Worm (Caenorhabditis elegans): ENCODE data around the gene set-5.

Gene set-5

ce11 chrV:14726596-14726995 is 27.8 kb downstream of the set-5 start, which contains the start of gene Y50E8A.1:
TSS of gene Y50E8A.1 (plus strand) at chrV:14726896.
- TF ChIP-seq ceh-88 (GFP tag; IDR thresholded peaks at IDR 0.05) (no peak), egl-13 (tag; optimal IDR thresholded peaks at IDR 0.05) (no peak), dsc-1 (tag; optimal IDR thresholded peaks at IDR 0.05) (no peak), nhr-12 (tag; optimal IDR thresholded peaks at IDR 0.05) (no peak), lin-39 (tag; optimal IDR thresholded peaks at IDR 0.05) (no peak), sup-37 (GFP tag; optimal IDR thresholded peaks at IDR 0.05) (no peak), unc-62 (GFP tag; optimal IDR thresholded peaks at IDR 0.05) (no peak), pqm-1 (tag; optimal IDR thresholded peaks at IDR 0.05) (no peak), tbx-2 (tag; optimal IDR thresholded peaks at IDR 0.05) (no peak), ceh-90 (tag; optimal IDR thresholded peaks at IDR 0.05) (no peak), ama-1 (optimal IDR thresholded peaks at IDR 0.05) (no peak), zag-1 (tag; optimal IDR thresholded peaks at IDR 0.05) (no peak), Y116A8C.19 (tag; optimal IDR thresholded peaks at IDR 0.05; ENCODE audit: borderline replicate concordance) (no peak), swsn-7 (tag; optimal IDR thresholded peaks at IDR 0.05) (no peak)

DNA sequence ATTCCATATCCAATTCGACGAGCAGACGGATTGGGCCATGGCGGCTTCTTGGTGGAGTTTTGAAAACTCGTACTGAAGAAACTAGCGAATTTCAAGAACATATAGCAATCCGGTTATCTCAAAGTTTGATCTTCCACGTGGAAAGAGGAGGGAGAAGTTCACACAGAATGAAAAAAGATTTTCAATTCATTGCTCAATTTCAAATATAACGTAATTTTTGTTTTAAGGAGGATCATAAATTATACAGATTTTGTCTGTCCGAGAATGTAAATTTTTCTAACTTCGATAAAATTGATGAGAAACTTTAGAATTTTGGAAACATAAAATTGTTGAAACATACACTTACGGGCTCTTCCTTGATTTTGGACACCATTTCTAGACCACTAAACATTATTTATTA is 30.0 kb downstream of the set-5 start, which contains the start of gene Y50E8A.2:
Gene Y50E8A.2 (minus strand): TSS at position 101 of the 400 bp plus-strand sequence.
- no peak for TF ChIP-seq hpl-2 (GFP tag; optimal IDR thresholded peaks at IDR 0.05)
- TF ChIP-seq efl-1 (optimal IDR thresholded peaks at IDR 0.05): no peak
- TF ChIP-seq efl-1 (GFP tag; optimal IDR thresholded peaks at IDR 0.05 in 1 of 2): peak in 1 of 2 experiments; percentile 35
- TF ChIP-seq C34B4.2 (tag; optimal IDR thresholded peaks at IDR 0.05): no peak
- no peak for TF ChIP-seq unc-30 (tag; optimal IDR thresholded peaks at IDR 0.05)
- no peak for TF ChIP-seq mab-9 (GFP tag; IDR thresholded peaks at IDR 0.05)

DNA sequence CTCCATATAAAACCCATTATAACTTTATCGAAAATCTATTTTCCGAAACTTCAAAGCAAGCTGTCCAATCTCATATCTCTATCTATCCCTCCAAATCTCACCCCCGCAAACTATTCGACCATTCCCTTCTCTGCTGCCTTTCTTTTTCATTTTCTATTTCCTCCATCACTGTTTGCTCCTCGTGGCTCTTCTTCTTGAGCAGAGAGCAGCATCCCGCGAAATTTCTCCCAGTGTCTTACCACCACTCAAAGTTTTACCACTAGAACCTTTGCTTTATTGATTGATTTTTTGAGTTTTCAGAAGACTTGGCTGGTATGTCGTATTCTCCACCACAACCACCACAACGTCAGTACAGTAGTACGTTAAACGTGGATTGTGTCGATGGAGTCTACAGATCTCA is 30.6 kb downstream of the set-5 start, which contains the start of gene oig-3:
Gene oig-3 (plus strand): TSS at position 301 of the 400 bp plus-strand sequence.
- TF ChIP-seq egl-13 (tag; optimal IDR thresholded peaks at IDR 0.05) (no peak), ceh-90 (tag; optimal IDR thresholded peaks at IDR 0.05) (no peak)

DNA sequence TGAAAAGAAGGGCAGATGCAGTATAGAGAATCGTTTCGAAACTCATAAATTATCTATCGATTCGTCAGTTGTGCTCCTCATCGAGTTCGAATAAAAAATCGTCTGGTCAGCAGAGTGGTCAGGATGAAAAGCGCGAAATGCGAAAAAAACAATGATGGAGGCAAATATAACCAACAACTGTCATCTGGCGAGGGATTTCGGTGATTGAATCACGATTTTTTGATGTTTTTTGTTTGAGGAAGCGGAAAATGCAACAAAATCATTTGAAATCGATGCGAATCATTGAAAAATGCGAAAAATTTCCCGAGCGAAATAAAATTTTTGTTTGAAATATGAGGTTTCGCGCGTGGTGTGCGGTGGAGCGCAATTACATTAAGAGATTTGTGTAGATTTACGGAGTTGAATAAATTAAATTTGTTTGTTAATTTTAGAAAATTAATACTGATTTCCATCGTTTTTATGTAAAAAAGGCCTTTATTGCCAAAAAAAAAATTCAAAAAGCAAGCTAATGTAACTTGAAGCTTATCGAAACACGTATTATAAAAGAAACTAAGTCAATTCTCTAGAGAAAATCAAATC is 35.5 kb downstream of the set-5 start, which contains the start of gene unc-61:
Gene unc-61 (minus strand): TSS at position 51 of the 579 bp plus-strand sequence.
- no peak for TF ChIP-seq nhr-84 (tag; optimal IDR thresholded peaks at IDR 0.05)
- peak in 1 of 6 experiments; percentile 9 for TF ChIP-seq elt-3 (tag; optimal IDR thresholded peaks at IDR 0.05)
- TF ChIP-seq snpc-4 (tag; optimal IDR thresholded peaks at IDR 0.05): no peak
- peak; percentile 5 for TF ChIP-seq blmp-1 (tag; optimal IDR thresholded peaks at IDR 0.05)
- no peak for TF ChIP-seq aly-2 (tag; optimal IDR thresholded peaks at IDR 0.05)
- TF ChIP-seq isw-1 (GFP tag; IDR thresholded peaks at IDR 0.05): 0 out of 2 replicates have a peak, but pooled peaks have one; percentile 7
- TF ChIP-seq tlp-1 (tag; optimal IDR thresholded peaks at IDR 0.05): no peak
- TF ChIP-seq sptf-1 (tag; optimal IDR thresholded peaks at IDR 0.05): no peak
- TF ChIP-seq nhr-20 (tag; optimal IDR thresholded peaks at IDR 0.05): peak; percentile 21
- TF ChIP-seq hlh-4 (tag; optimal IDR thresholded peaks at IDR 0.05): no peak
- TF ChIP-seq zip-4 (GFP tag; optimal IDR thresholded peaks at IDR 0.05): no peak
- TF ChIP-seq alr-1 (tag; optimal IDR thresholded peaks at IDR 0.05; ENCODE audit: borderline replicate concordance): no peak
- TF ChIP-seq ceh-88 (GFP tag; IDR thresholded peaks at IDR 0.05): no peak
- peak; percentile 91 to 96 for TF ChIP-seq efl-1 (optimal IDR thresholded peaks at IDR 0.05)
- peak; percentile 89 to 99 for TF ChIP-seq efl-1 (GFP tag; optimal IDR thresholded peaks at IDR 0.05 in 1 of 2)
- peak; percentile 45 for TF ChIP-seq lin-15B (tag; optimal IDR thresholded peaks at IDR 0.05)
- no peak for TF ChIP-seq tbx-2 (tag; optimal IDR thresholded peaks at IDR 0.05)
- no peak for TF ChIP-seq fkh-4 (tag; optimal IDR thresholded peaks at IDR 0.05; ENCODE audit: borderline replicate concordance)
- TF ChIP-seq unc-30 (tag; optimal IDR thresholded peaks at IDR 0.05): no peak
- no peak for TF ChIP-seq unc-62 (GFP tag; optimal IDR thresholded peaks at IDR 0.05)
- TF ChIP-seq lir-3 (tag; optimal IDR thresholded peaks at IDR 0.05; ENCODE audit: poor library complexity): no peak
- TF ChIP-seq nhr-76 (tag; optimal IDR thresholded peaks at IDR 0.05): no peak
- no peak for TF ChIP-seq hpl-2 (GFP tag; optimal IDR thresholded peaks at IDR 0.05)
- peak in 1 of 2 experiments; percentile 63 for TF ChIP-seq lsy-2 (tag; optimal IDR thresholded peaks at IDR 0.05)
- no peak for TF ChIP-seq ceh-8 (GFP tag; optimal IDR thresholded peaks at IDR 0.05)
- TF ChIP-seq egl-27 (tag; optimal IDR thresholded peaks at IDR 0.05): no peak
- TF ChIP-seq efl-3 (GFP tag; optimal IDR thresholded peaks at IDR 0.05): no peak
- TF ChIP-seq ceh-90 (tag; optimal IDR thresholded peaks at IDR 0.05): no peak
- TF ChIP-seq jun-1 (tag; optimal IDR thresholded peaks at IDR 0.05): no peak
- TF ChIP-seq skn-1 (tag; optimal IDR thresholded peaks at IDR 0.05): peak; percentile 61
- no peak for TF ChIP-seq nhr-11 (tag; optimal IDR thresholded peaks at IDR 0.05)
- peak in 1 of 3 experiments; percentile 49 for TF ChIP-seq ceh-82 (tag; optimal IDR thresholded peaks at IDR 0.05)
- TF ChIP-seq F16B12.6 (tag; optimal IDR thresholded peaks at IDR 0.05): peak; percentile 35
- no peak for TF ChIP-seq hlh-17 (GFP tag; optimal IDR thresholded peaks at IDR 0.05; ENCODE audit: borderline replicate concordance)

Measured in whole organism, L1 larva.